Fruit fly (Drosophila melanogaster) Kc167 (cell line): Measurements from ENCODE around the gene CG6985.

ENCODE experiments used
- Myc ChIP-seq: fragments of >200 bp; optimal IDR thresholded peaks from 2 replicates; lab custom pipeline; 2017; ENCODE audit warnings: missing external identifiers
- Sin3A ChIP-seq: fragments of >200 bp; optimal IDR thresholded peaks from 2 replicates; lab custom pipeline; 2018; ENCODE audit warnings: missing external identifiers
- h ChIP-seq: fragments of >200 bp; optimal IDR thresholded peaks from 3 replicates; lab custom pipeline; 2018; ENCODE audit warnings: missing external identifiers
- insv ChIP-seq: fragments of >200 bp; optimal IDR thresholded peaks from 3 replicates; lab custom pipeline; 2018; ENCODE audit warnings: missing external identifiers
- psq ChIP-seq: fragments of >200 bp; optimal IDR thresholded peaks from 2 replicates; lab custom pipeline; 2017; ENCODE audit warnings: missing external identifiers
- ttk ChIP-seq: sonication (Bioruptor generic); optimal IDR thresholded peaks from 2 replicates; lab custom pipeline; 2017; ENCODE audit warnings: missing external identifiers

DNA sequence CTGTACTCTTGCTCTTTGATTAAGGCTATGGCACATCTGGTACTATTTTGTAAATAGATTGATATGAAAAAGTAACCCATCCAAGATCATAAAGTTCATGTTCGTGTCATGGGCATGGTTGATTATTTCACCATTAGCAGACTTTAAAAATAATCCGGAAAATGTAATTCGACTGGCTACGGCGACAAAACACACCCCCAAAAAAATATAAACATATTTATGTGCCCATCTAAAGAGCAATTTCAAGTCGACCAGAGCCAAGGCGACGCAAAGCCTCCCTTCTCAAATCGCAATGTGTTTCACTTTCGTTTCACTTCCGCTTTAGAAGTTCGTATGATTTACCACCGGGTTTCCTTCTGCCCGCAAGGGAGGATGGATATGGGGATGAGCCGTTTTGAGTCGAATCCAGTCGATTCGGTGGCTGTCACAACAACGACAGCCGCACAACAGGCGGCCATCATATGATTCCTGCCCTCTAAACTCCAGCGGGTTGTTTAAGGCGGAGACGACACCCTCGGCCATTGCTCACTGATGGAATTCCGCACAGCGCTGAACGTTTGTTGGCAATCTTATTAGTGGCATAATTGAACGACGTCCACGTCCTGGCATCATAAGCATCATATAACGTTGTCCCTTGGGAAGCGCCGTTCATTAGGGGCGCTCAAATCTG is 21.9 kb upstream of the CG6985 start:
- TF ChIP-seq psq (lab: Kevin White, UChicago) (no peak), h (no peak), ttk (lab: Kevin White, UChicago) (no peak), Myc (no peak), Sin3A (lab: Kevin White, UChicago) (no peak), insv (lab: Kevin White, UChicago) (no peak)
